Fruit fly (Drosophila melanogaster): ENCODE results near the gene CG32260.

Gene CG32260

dm6 chr3L:4160926-4161325, 18.8 kb downstream of the CG32260 start, which contains the start of gene nab:
TSS of gene nab (minus strand) at chr3L:4160932.
- TF ChIP-seq Myc (optimal IDR thresholded peaks at IDR 0.05) (no peak), ttk (optimal IDR thresholded peaks at IDR 0.05) (no peak), h (optimal IDR thresholded peaks at IDR 0.05) (no peak), psq (optimal IDR thresholded peaks at IDR 0.05) (no peak), insv (optimal IDR thresholded peaks at IDR 0.05) (no peak), Sin3A (optimal IDR thresholded peaks at IDR 0.05) (no peak)

dm6 chr3L:4167353-4167842, 25.2 kb downstream of the CG32260 start, which contains the start of gene mas:
TSS of gene mas (minus strand) at chr3L:4167464.
- TF ChIP-seq h (optimal IDR thresholded peaks at IDR 0.05) (no peak), Sin3A (optimal IDR thresholded peaks at IDR 0.05) (no peak), psq (optimal IDR thresholded peaks at IDR 0.05) (no peak), insv (optimal IDR thresholded peaks at IDR 0.05) (no peak), ttk (optimal IDR thresholded peaks at IDR 0.05) (no peak), Myc (optimal IDR thresholded peaks at IDR 0.05) (no peak)

- TF ChIP-seq ttk (optimal IDR thresholded peaks at IDR 0.05): no peak
- TF ChIP-seq insv (optimal IDR thresholded peaks at IDR 0.05): no peak
- TF ChIP-seq psq (optimal IDR thresholded peaks at IDR 0.05): no peak
- no peak for TF ChIP-seq Myc (optimal IDR thresholded peaks at IDR 0.05)
- no peak for TF ChIP-seq h (optimal IDR thresholded peaks at IDR 0.05)
- no peak for TF ChIP-seq Sin3A (optimal IDR thresholded peaks at IDR 0.05)
Observed at dm6 chr3L:4169957-4170651, 27.9 kb downstream of the CG32260 start, which contains the start of gene Ero1L. TSS of gene Ero1L (plus strand) at chr3L:4170404.

dm6 chr3L:4173584-4173983, 31.4 kb downstream of the CG32260 start, which contains the start of gene CG18675:
TSS of gene CG18675 (plus strand) at chr3L:4173884.
- TF ChIP-seq ttk (optimal IDR thresholded peaks at IDR 0.05) (no peak), insv (optimal IDR thresholded peaks at IDR 0.05) (no peak), h (optimal IDR thresholded peaks at IDR 0.05) (no peak), Sin3A (optimal IDR thresholded peaks at IDR 0.05) (no peak), psq (optimal IDR thresholded peaks at IDR 0.05) (no peak), Myc (optimal IDR thresholded peaks at IDR 0.05) (no peak)

- TF ChIP-seq insv (optimal IDR thresholded peaks at IDR 0.05) (no peak), ttk (optimal IDR thresholded peaks at IDR 0.05) (no peak)
Observed at dm6 chr3L:4177981-4178562, 35.9 kb downstream of the CG32260 start, which contains the start of gene Teh4. TSS of gene Teh4 (minus strand) at chr3L:4178270.

dm6 chr3L:4184563-4184962, 42.4 kb downstream of the CG32260 start, which contains the start of gene Teh3:
TSS of gene Teh3 (minus strand) at chr3L:4184663.
- TF ChIP-seq insv (optimal IDR thresholded peaks at IDR 0.05) (no peak), psq (optimal IDR thresholded peaks at IDR 0.05) (no peak), ttk (optimal IDR thresholded peaks at IDR 0.05) (no peak), Sin3A (optimal IDR thresholded peaks at IDR 0.05) (no peak), Myc (optimal IDR thresholded peaks at IDR 0.05) (no peak), h (optimal IDR thresholded peaks at IDR 0.05) (no peak)

DNA sequence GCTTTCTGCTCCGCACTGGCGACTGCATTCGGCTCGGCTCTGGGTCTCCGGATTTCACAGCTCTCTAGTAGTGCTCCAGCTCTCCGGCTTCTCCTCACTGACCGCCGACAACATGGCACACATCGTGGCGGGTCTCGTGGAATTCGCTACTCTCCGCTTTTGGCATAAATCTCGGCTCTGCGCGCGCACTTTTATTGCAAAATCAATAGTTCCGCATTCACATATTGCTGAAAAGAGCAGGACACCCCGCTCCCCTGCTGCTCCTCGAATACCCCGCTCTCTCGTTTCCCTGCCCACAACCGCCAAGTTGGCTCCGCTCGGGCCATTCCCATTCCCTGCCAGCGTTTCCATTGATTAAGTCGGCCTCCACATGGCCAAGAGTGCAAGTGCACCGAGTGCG, 43.1 kb downstream of the CG32260 start:
- no peak for TF ChIP-seq Sin3A (optimal IDR thresholded peaks at IDR 0.05)
- no peak for TF ChIP-seq insv (optimal IDR thresholded peaks at IDR 0.05)
- no peak for TF ChIP-seq psq (optimal IDR thresholded peaks at IDR 0.05)
- TF ChIP-seq Myc (optimal IDR thresholded peaks at IDR 0.05): no peak
- TF ChIP-seq h (optimal IDR thresholded peaks at IDR 0.05): no peak
- no peak for TF ChIP-seq ttk (optimal IDR thresholded peaks at IDR 0.05)

DNA sequence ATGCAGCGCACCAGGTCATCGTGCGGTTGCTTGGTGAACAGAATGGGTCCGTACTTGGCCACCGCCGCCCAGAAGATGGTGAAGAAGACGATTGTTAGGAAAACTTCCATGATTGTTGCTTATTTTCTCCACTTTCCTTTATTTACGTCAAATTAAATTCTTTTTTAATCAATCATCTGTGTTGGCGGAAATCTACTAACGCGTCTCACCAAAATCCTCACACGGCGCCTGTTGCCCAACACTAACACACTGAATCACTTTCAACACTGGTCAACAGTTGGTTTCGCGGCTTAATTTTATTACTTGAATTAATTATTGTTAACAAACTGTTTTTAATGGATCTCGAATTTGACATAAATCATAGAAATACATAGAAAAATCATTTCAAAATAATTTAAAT, 44.5 kb downstream of the CG32260 start, which contains the start of gene VhaM9.7-c:
TSS of gene VhaM9.7-c (minus strand) at position 207 of the 400 bp plus-strand sequence.
- TF ChIP-seq h (optimal IDR thresholded peaks at IDR 0.05): no peak
- TF ChIP-seq psq (optimal IDR thresholded peaks at IDR 0.05): no peak
- TF ChIP-seq Myc (optimal IDR thresholded peaks at IDR 0.05): no peak
- TF ChIP-seq insv (optimal IDR thresholded peaks at IDR 0.05): no peak
- no peak for TF ChIP-seq ttk (optimal IDR thresholded peaks at IDR 0.05)
- TF ChIP-seq Sin3A (optimal IDR thresholded peaks at IDR 0.05): no peak

dm6 chr3L:4187930-4188523, 45.9 kb downstream of the CG32260 start, which contains the start of the genes Teh2 and tipE:
TSS of gene Teh2 (minus strand) at chr3L:4188023.
TSS of gene tipE (plus strand) at chr3L:4188499.
- TF ChIP-seq insv (optimal IDR thresholded peaks at IDR 0.05) (no peak), psq (optimal IDR thresholded peaks at IDR 0.05) (no peak), h (optimal IDR thresholded peaks at IDR 0.05) (no peak), Myc (optimal IDR thresholded peaks at IDR 0.05) (no peak), ttk (optimal IDR thresholded peaks at IDR 0.05) (no peak), Sin3A (optimal IDR thresholded peaks at IDR 0.05) (no peak)

DNA sequence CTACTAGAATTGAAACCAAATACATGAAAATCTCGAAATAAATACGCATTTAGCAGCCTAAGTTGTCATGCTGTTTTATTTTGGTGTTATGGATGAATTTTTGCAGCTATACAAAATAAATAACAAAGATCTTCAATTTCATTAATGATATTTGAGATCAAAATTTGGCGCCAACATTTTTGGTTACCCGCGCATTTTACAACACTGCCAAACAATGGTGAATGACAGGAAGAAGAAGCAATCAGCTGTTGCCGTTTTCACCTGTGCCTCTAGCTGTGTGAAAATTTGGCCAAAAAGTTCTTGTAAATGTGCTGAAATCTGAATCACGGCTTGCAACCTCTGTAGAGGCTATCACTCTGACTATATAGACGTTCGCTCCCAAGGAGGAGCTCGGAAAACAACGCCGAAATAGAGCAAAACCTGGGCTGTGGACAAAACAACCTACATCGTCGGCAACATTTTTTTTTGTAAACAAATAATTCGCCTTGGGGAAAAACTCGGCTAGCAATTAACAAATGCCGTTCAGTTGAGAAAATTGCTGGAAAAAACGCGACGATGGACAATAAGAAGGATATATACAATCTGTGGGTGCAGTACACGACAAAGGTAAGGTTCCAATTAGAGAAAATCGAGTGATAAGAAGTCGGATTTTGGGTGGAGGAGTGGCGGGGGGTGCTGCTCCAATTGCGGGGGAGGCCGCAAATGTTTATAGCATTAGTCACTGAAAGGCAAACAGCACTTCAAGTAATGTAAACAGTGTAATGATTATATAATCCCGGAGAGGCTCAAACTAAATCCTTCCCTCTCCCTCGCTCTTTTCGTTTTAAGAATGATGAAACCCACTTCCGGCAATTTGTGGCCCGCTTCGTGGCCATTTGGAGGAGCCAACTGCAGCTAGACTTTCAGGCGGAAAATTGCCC, 51.8 kb downstream of the CG32260 start, which contains the start of gene CG43367:
TSS of gene CG43367 (plus strand) at position 264 of the 920 bp plus-strand sequence.
- TF ChIP-seq Sin3A (optimal IDR thresholded peaks at IDR 0.05): no peak

Measured in Kc167 (cell line).